Worm (Caenorhabditis elegans): ENCODE measurements around the gene C53A5.2.

Gene C53A5.2

DNA sequence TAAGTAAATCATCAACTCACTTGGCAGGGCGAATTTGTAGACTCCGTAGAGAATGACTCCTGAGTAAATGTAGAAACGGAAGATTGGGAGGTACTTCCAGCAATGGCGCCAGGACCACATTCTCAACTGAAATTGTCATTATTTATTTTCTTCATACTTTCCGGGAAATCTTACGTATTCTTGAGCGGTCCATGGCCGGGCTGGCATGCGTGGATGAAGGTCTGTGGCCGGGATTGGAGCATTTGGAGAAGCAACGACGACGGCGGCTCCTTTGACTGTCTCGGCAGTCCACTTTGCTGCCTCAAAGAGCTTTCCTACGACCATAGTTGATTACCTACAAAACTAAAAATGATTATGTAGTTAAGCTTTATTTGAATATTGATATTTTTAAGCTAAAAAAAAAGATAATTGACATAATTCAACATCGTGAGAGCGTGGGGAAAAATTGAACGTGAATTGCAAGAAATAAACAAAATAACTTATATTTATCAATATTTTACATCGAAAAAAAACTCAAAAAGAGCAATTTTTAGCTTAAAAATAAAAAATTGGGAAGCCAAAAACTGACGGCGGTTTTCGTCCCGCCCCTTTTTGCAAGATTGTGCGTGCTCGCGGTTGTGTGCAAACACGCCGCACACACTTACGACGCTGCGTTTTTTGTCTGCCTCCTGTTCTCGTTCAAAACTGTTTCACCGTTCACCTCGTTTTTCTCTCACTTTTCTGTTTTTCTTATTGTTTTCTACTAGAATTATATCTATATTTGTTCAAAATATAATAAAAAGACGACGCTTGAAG is 980 bp upstream of the C53A5.2 start, which contains the start of gene ril-1 (continued):
- TF ChIP-seq sdc-2 (tag; optimal IDR thresholded peaks at IDR 0.05) (no peak), mec-3 (tag; optimal IDR thresholded peaks at IDR 0.05; ENCODE audit: borderline replicate concordance) (no peak), ceh-2 (tag; optimal IDR thresholded peaks at IDR 0.05) (no peak), ttx-3 (tag; optimal IDR thresholded peaks at IDR 0.05) (peak; percentile 53), F13H6.1 (tag; optimal IDR thresholded peaks at IDR 0.05) (no peak), ceh-6 (GFP tag; optimal IDR thresholded peaks at IDR 0.05) (no peak), elt-2 (tag; optimal IDR thresholded peaks at IDR 0.05) (peak; percentile 74), dmd-4 (tag; optimal IDR thresholded peaks at IDR 0.05; ENCODE audit: borderline replicate concordance) (no peak), tbx-7 (tag; optimal IDR thresholded peaks at IDR 0.05) (no peak), nfya-1 (tag; optimal IDR thresholded peaks at IDR 0.05) (peak; percentile 29), K09A11.1 (tag; optimal IDR thresholded peaks at IDR 0.05; ENCODE audit: insufficient read depth) (peak; percentile 69), ceh-34 (tag; optimal IDR thresholded peaks at IDR 0.05) (no peak), ceh-19 (GFP tag; optimal IDR thresholded peaks at IDR 0.05) (no peak), nhr-232 (tag; optimal IDR thresholded peaks at IDR 0.05) (no peak), pqm-1 (tag; optimal IDR thresholded peaks at IDR 0.05) (no peak), rnt-1 (tag; optimal IDR thresholded peaks at IDR 0.05) (no peak), C38D4.7 (GFP tag; optimal IDR thresholded peaks at IDR 0.05) (peak; percentile 33)

DNA sequence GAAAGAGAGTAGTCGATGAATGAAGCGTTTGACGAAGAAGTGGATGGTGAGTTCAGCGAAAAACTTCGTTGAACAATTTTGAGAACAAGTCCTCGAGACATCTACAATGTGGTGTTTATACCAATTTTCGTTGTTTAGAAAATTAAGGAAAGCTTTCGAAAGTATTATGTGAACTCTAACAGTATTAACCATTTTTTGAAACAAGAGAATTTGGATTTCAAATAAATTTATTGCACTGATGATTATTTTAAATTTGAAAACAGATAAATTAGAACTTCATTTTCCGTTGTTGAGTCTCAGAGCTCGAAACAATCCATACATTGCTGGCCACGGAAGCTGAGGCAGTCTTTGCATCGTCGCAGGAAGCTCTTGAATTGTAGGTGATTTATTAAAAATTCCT is 491 bp downstream of the C53A5.2 start, which contains the start of gene C53A5.16:
TSS of gene C53A5.16 (minus strand) at position 101 of the 400 bp plus-strand sequence.
- TF ChIP-seq ceh-19 (GFP tag; optimal IDR thresholded peaks at IDR 0.05) (no peak), lim-6 (tag; optimal IDR thresholded peaks at IDR 0.05) (no peak), hlh-13 (GFP tag; optimal IDR thresholded peaks at IDR 0.05) (no peak), odd-2 (tag; optimal IDR thresholded peaks at IDR 0.05) (no peak), dmd-4 (tag; optimal IDR thresholded peaks at IDR 0.05; ENCODE audit: borderline replicate concordance) (no peak), unc-55 (GFP tag; optimal IDR thresholded peaks at IDR 0.05) (no peak), sox-4 (tag; optimal IDR thresholded peaks at IDR 0.05) (no peak), hlh-8 (tag; optimal IDR thresholded peaks at IDR 0.05) (no peak), K02D7.2 (tag; optimal IDR thresholded peaks at IDR 0.05) (no peak), F13H6.1 (tag; optimal IDR thresholded peaks at IDR 0.05) (no peak), zip-5 (tag; optimal IDR thresholded peaks at IDR 0.05) (no peak), ceh-14 (tag; optimal IDR thresholded peaks at IDR 0.05) (no peak), unc-3 (GFP tag; conservative IDR thresholded peaks at IDR 0.05) (no peak), unc-3 (tag; optimal IDR thresholded peaks at IDR 0.05) (no peak), madf-2 (tag; optimal IDR thresholded peaks at IDR 0.05) (no peak), K09A11.1 (tag; optimal IDR thresholded peaks at IDR 0.05; ENCODE audit: insufficient read depth) (no peak), pha-4 (tag; optimal IDR thresholded peaks at IDR 0.05) (no peak), ref-2 (tag; optimal IDR thresholded peaks at IDR 0.05) (no peak), tbx-7 (tag; optimal IDR thresholded peaks at IDR 0.05) (no peak)

DNA sequence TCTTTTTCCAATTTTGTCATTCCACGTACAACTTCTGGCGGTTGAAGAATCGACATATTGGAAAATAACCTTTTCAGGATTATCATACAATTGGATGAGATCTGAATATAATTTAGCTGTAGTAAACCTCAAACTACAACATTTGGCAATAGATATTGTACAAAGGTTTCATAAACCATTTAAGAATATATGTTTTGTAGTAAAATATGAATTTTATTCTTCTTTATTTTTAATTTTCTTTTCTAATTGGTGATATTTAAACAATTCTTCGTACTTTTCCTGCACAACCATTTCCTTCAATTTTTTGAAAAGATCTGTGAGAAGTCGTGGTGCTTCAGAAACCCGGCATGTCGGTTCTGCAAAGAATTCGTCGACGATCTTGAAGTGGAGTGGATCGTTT is 2.0 kb downstream of the C53A5.2 start, which contains the start of gene C53A5.17:
TSS of gene C53A5.17 (minus strand) at position 101 of the 400 bp plus-strand sequence.
- TF ChIP-seq elt-4 (tag; optimal IDR thresholded peaks at IDR 0.05) (no peak), ceh-30 (tag; optimal IDR thresholded peaks at IDR 0.05) (no peak), unc-3 (GFP tag; conservative IDR thresholded peaks at IDR 0.05) (no peak), unc-3 (tag; optimal IDR thresholded peaks at IDR 0.05) (no peak), dve-1 (tag; optimal IDR thresholded peaks at IDR 0.05) (no peak), ceh-9 (tag; optimal IDR thresholded peaks at IDR 0.05) (no peak), ceh-19 (GFP tag; optimal IDR thresholded peaks at IDR 0.05) (no peak), pqm-1 (tag; optimal IDR thresholded peaks at IDR 0.05) (no peak), C08G9.2 (tag; optimal IDR thresholded peaks at IDR 0.05) (no peak), tbx-2 (tag; optimal IDR thresholded peaks at IDR 0.05) (no peak), ref-2 (tag; optimal IDR thresholded peaks at IDR 0.05) (no peak), pha-2 (tag; optimal IDR thresholded peaks at IDR 0.05) (no peak), lim-6 (tag; optimal IDR thresholded peaks at IDR 0.05) (no peak), eyg-1 (tag; optimal IDR thresholded peaks at IDR 0.05) (no peak), elt-2 (tag; optimal IDR thresholded peaks at IDR 0.05) (no peak)
